Worm (Caenorhabditis elegans): Measurements from ENCODE around the gene set-30.

DNA sequence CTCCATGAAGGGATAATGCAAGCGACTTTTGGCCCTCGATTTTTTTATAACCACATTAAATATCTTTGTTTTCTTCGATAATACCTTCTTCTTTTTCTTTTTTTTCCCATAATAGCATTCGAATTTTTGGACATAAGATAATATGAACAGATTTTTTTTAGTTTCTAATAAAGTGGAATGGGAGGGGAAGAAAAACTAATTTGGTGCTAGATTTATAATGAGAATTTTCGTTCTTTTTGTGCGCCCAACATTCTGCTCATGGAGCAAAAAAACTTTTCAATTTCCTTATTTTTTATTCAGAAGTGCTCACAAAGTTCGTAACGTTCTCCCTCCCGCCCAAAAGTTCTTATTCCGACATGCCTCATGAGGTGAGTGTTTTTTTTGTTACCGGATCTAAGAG, 16.7 kb downstream of the set-30 start, which contains the start of gene ZC449.8:
- TF ChIP-seq lin-15B (tag; optimal IDR thresholded peaks at IDR 0.05) (no peak), zag-1 (tag; optimal IDR thresholded peaks at IDR 0.05) (no peak), R02D3.7 (tag; optimal IDR thresholded peaks at IDR 0.05) (no peak), mdl-1 (tag; optimal IDR thresholded peaks at IDR 0.05) (no peak), nhr-76 (tag; optimal IDR thresholded peaks at IDR 0.05) (no peak), sea-2 (GFP tag; optimal IDR thresholded peaks at IDR 0.05) (no peak), nhr-237 (tag; optimal IDR thresholded peaks at IDR 0.05) (no peak), pqm-1 (tag; optimal IDR thresholded peaks at IDR 0.05) (no peak), elt-1 (tag; optimal IDR thresholded peaks at IDR 0.05) (no peak), fkh-10 (GFP tag; optimal IDR thresholded peaks at IDR 0.05) (no peak), hmg-11 (tag; optimal IDR thresholded peaks at IDR 0.05) (no peak), skn-1 (tag; optimal IDR thresholded peaks at IDR 0.05) (no peak)
